Fruit fly (Drosophila melanogaster): Measurements from ENCODE around the gene CG6761.

CG6761 gene

dm6 chr3L:9744060-9744549 is 40.7 kb upstream of the CG6761 start (continued):
- TF ChIP-seq NK7.1 (GFP tag; optimal IDR thresholded peaks at IDR 0.05) = peak; percentile 91
- peak; percentile 65 for TF ChIP-seq wor (GFP tag; IDR thresholded peaks at IDR 0.05)
- peak; percentile 87 for TF ChIP-seq CG31388 (GFP tag; optimal IDR thresholded peaks at IDR 0.05)
- TF ChIP-seq chinmo (GFP tag; IDR thresholded peaks at IDR 0.05; ENCODE audit: partially characterized antibody) = no peak
- peak; percentile 86 for TF ChIP-seq CG6683 (GFP tag; optimal IDR thresholded peaks at IDR 0.05)
- peak; percentile 88 for TF ChIP-seq HLH3B (GFP tag; IDR thresholded peaks at IDR 0.05)
- TF ChIP-seq Hmr (GFP tag; optimal IDR thresholded peaks at IDR 0.05) = peak; percentile 80
- peak; percentile 47 for TF ChIP-seq CG12942 (GFP tag; optimal IDR thresholded peaks at IDR 0.05)
- TF ChIP-seq Jarid2 (GFP tag; optimal IDR thresholded peaks at IDR 0.05) = peak; percentile 66
- no peak for TF ChIP-seq tna (GFP tag; IDR thresholded peaks at IDR 0.05; ENCODE audit: partially characterized antibody)
- TF ChIP-seq kah (GFP tag; optimal IDR thresholded peaks at IDR 0.05) = peak; percentile 88
- peak; percentile 5 for TF ChIP-seq fu2 (GFP tag; optimal IDR thresholded peaks at IDR 0.05)
- peak; percentile 94 for TF ChIP-seq ind (GFP tag; optimal IDR thresholded peaks at IDR 0.05)
- TF ChIP-seq Awh (GFP tag; IDR thresholded peaks at IDR 0.05) = peak; percentile 69; the same call in 1 of the 2 replicates
- peak; percentile 59 for TF ChIP-seq CG31365 (tag; optimal IDR thresholded peaks at IDR 0.05)
- TF ChIP-seq CG1792 (GFP tag; optimal IDR thresholded peaks at IDR 0.05) = peak; percentile 84
- TF ChIP-seq CG18011 (GFP tag; optimal IDR thresholded peaks at IDR 0.05) = peak; percentile 24
- peak; percentile 27 for TF ChIP-seq CHES-1-like (GFP tag; optimal IDR thresholded peaks at IDR 0.05)
- TF ChIP-seq CG15601 (tag; optimal IDR thresholded peaks at IDR 0.05) = peak; percentile 76
- TF ChIP-seq Ravus (GFP tag; IDR thresholded peaks at IDR 0.05) = peak; percentile 41
- TF ChIP-seq cas (GFP tag; IDR thresholded peaks at IDR 0.05) = peak; percentile 70; the same call in 1 of the 2 replicates
- TF ChIP-seq CG5953 (GFP tag; IDR thresholded peaks at IDR 0.05) = peak; percentile 56; the same call in 1 of the 2 replicates
- TF ChIP-seq ATbp (GFP tag; optimal IDR thresholded peaks at IDR 0.05) = peak; percentile 85
- peak; percentile 57 for TF ChIP-seq Atf-2 (GFP tag; optimal IDR thresholded peaks at IDR 0.05)
- peak; percentile 84 for TF ChIP-seq grau (tag; optimal IDR thresholded peaks at IDR 0.05)
- TF ChIP-seq MBD-R2 (GFP tag; IDR thresholded peaks at IDR 0.05) = peak; percentile 38; the same call in 1 of the 2 replicates
- TF ChIP-seq br (optimal IDR thresholded peaks at IDR 0.05) = no peak
- peak; percentile 95 for TF ChIP-seq tin (GFP tag; optimal IDR thresholded peaks at IDR 0.05)
- peak; percentile 41 for TF ChIP-seq CG7786 (GFP tag; optimal IDR thresholded peaks at IDR 0.05)
- TF ChIP-seq ap (GFP tag; IDR thresholded peaks at IDR 0.05) = 0 out of 2 replicates have a peak, but pooled peaks have one; percentile 36
- peak; percentile 1 for TF ChIP-seq CG6765 (GFP tag; optimal IDR thresholded peaks at IDR 0.05)
- TF ChIP-seq al (GFP tag; IDR thresholded peaks at IDR 0.05) = peak; percentile 79
- peak; percentile 87 for TF ChIP-seq Xrp1 (GFP tag; IDR thresholded peaks at IDR 0.05)
- no peak for TF ChIP-seq MESR4 (GFP tag; optimal IDR thresholded peaks at IDR 0.05)
- TF ChIP-seq Trl (optimal IDR thresholded peaks at IDR 0.05) = no peak
- TF ChIP-seq Trl (GFP tag; optimal IDR thresholded peaks at IDR 0.05) = peak; percentile 82
- TF ChIP-seq tgo (GFP tag; IDR thresholded peaks at IDR 0.05) = peak; percentile 87
- TF ChIP-seq nom (GFP tag; optimal IDR thresholded peaks at IDR 0.05) = peak; percentile 94
- peak; percentile 64 for TF ChIP-seq CG12744 (GFP tag; optimal IDR thresholded peaks at IDR 0.05)
- peak; percentile 80 for TF ChIP-seq sima (GFP tag; optimal IDR thresholded peaks at IDR 0.05)
- TF ChIP-seq da (GFP tag; optimal IDR thresholded peaks at IDR 0.05) = no peak
- peak; percentile 27 for TF ChIP-seq sd (tag; optimal IDR thresholded peaks at IDR 0.05)
- TF ChIP-seq CG13296 (GFP tag; optimal IDR thresholded peaks at IDR 0.05) = peak; percentile 93
- TF ChIP-seq Dll (GFP tag; IDR thresholded peaks at IDR 0.05; ENCODE audit: partially characterized antibody) = no peak
- TF ChIP-seq CG2120 (GFP tag; optimal IDR thresholded peaks at IDR 0.05) = peak; percentile 70
- TF ChIP-seq H2.0 (GFP tag; IDR thresholded peaks at IDR 0.05) = peak; percentile 67
- peak; percentile 36; the same call in 1 of the 3 replicates for TF ChIP-seq CG2889 (GFP tag; IDR thresholded peaks at IDR 0.05)
- no peak for TF ChIP-seq zf30C (GFP tag; optimal IDR thresholded peaks at IDR 0.05)
- peak; percentile 74 for TF ChIP-seq CG15514 (GFP tag; optimal IDR thresholded peaks at IDR 0.05)
- TF ChIP-seq Lpt (GFP tag; optimal IDR thresholded peaks at IDR 0.05) = no peak
- no peak for TF ChIP-seq hb (GFP tag; IDR thresholded peaks at IDR 0.05; ENCODE audit: partially characterized antibody)
